Worm (Caenorhabditis elegans) whole organism, late embryonic: Measurements from ENCODE around the gene F13H10.6.
"Not testable (repeated sequence)": the region's sequence is repeated elsewhere in the genome, so short reads cannot be mapped to it uniquely, and the experiment has no call there.

Source experiments
- C08G9.2 ChIP-seq: sonication (generic microtip); optimal IDR thresholded peaks from 2 replicates; lab custom pipeline; 2016; ENCODE audit warnings: mild to moderate bottlenecking, missing genetic modification characterization, moderate library complexity, missing compliant biosample characterization
- K02D7.2 ChIP-seq: sonication (generic microtip); optimal IDR thresholded peaks from 2 replicates; lab custom pipeline; 2017; ENCODE audit warnings: mild to moderate bottlenecking, missing genetic modification characterization, missing compliant biosample characterization
- K09A11.1 ChIP-seq: sonication (generic microtip); optimal IDR thresholded peaks from 2 replicates; lab custom pipeline; 2017; ENCODE audit warnings: antibody characterized with exemption, mild to moderate bottlenecking, missing genetic modification characterization, missing compliant biosample characterization; ENCODE audit not compliant: insufficient read depth
- Y22D7AL.16 ChIP-seq: sonication (generic microtip); optimal IDR thresholded peaks from 2 replicates; lab custom pipeline; 2016; ENCODE audit warnings: missing genetic modification characterization, missing compliant biosample characterization
- ahr-1 ChIP-seq: sonication (generic microtip); optimal IDR thresholded peaks from 2 replicates; lab custom pipeline; 2016; ENCODE audit warnings: missing genetic modification characterization, missing compliant biosample characterization
- ama-1 ChIP-seq: fragments of 150-350 bp; optimal IDR thresholded peaks from 2 replicates; lab custom pipeline; 2014
- ceh-14 ChIP-seq: sonication (generic microtip); optimal IDR thresholded peaks from 2 replicates; lab custom pipeline; 2016; ENCODE audit warnings: missing genotype, missing genetic modification characterization, missing compliant biosample characterization
- ceh-19 ChIP-seq: fragments of 200-800 bp; sonication (Bioruptor generic); optimal IDR thresholded peaks from 2 replicates; lab custom pipeline; 2018; ENCODE audit warnings: mild to moderate bottlenecking, missing genetic modification characterization, missing compliant biosample characterization
- ceh-24 ChIP-seq: sonication (generic microtip); optimal IDR thresholded peaks from 2 replicates; lab custom pipeline; 2016; ENCODE audit warnings: mild to moderate bottlenecking, missing genetic modification characterization, missing compliant biosample characterization
- ceh-34 ChIP-seq: sonication (generic microtip); optimal IDR thresholded peaks from 2 replicates; lab custom pipeline; 2016; ENCODE audit warnings: mild to moderate bottlenecking, missing genetic modification characterization, missing compliant biosample characterization
- ceh-48 ChIP-seq: sonication (generic microtip); optimal IDR thresholded peaks from 2 replicates; lab custom pipeline; 2016; ENCODE audit warnings: missing genetic modification characterization, inconsistent platforms, missing compliant biosample characterization
- ceh-6 ChIP-seq: fragments of 200-800 bp; sonication (Bioruptor generic); optimal IDR thresholded peaks from 2 replicates; lab custom pipeline; 2018; ENCODE audit warnings: mild to moderate bottlenecking, missing genetic modification characterization, missing compliant biosample characterization
- ceh-9 ChIP-seq: sonication (generic microtip); optimal IDR thresholded peaks from 2 replicates; lab custom pipeline; 2016; ENCODE audit warnings: mild to moderate bottlenecking, missing genetic modification characterization, inconsistent platforms, missing compliant biosample characterization
- dve-1 ChIP-seq: sonication (generic microtip); optimal IDR thresholded peaks from 2 replicates; lab custom pipeline; 2017; ENCODE audit warnings: antibody characterized with exemption, mild to moderate bottlenecking, missing genetic modification characterization, missing compliant biosample characterization
- elt-2 ChIP-seq: sonication (generic microtip); optimal IDR thresholded peaks from 2 replicates; lab custom pipeline; 2016; ENCODE audit warnings: missing genetic modification reagents, missing genetic modification characterization, missing compliant biosample characterization
- fkh-6 ChIP-seq: sonication (generic microtip); optimal IDR thresholded peaks from 2 replicates; lab custom pipeline; 2016; ENCODE audit warnings: missing genetic modification characterization, missing compliant biosample characterization
- gmeb-2 ChIP-seq: sonication (generic microtip); optimal IDR thresholded peaks from 2 replicates; lab custom pipeline; 2016; ENCODE audit warnings: missing genetic modification characterization, inconsistent platforms, missing compliant biosample characterization
- hlh-8 ChIP-seq: sonication (generic microtip); optimal IDR thresholded peaks from 2 replicates; lab custom pipeline; 2016; ENCODE audit warnings: missing genotype, missing genetic modification characterization, missing compliant biosample characterization
- lim-6 ChIP-seq: sonication (generic microtip); optimal IDR thresholded peaks from 2 replicates; lab custom pipeline; 2016; ENCODE audit warnings: missing genetic modification characterization, missing compliant biosample characterization
- nhr-232 ChIP-seq: sonication (generic microtip); optimal IDR thresholded peaks from 2 replicates; lab custom pipeline; 2016; ENCODE audit warnings: missing genetic modification characterization, missing compliant biosample characterization
- npax-4 ChIP-seq: sonication (generic microtip); optimal IDR thresholded peaks from 2 replicates; lab custom pipeline; 2016; ENCODE audit warnings: missing genetic modification characterization, missing compliant biosample characterization
- pag-3 ChIP-seq: sonication (generic microtip); optimal IDR thresholded peaks from 2 replicates; lab custom pipeline; 2016; ENCODE audit warnings: missing compliant biosample characterization, missing genetic modification characterization, borderline replicate concordance
- pax-1 ChIP-seq: fragments of 150-350 bp; optimal IDR thresholded peaks from 2 replicates; lab custom pipeline; 2014; ENCODE audit warnings: missing biosample characterization, missing genetic modification characterization
- pha-2 ChIP-seq: sonication (generic microtip); optimal IDR thresholded peaks from 2 replicates; lab custom pipeline; 2017; ENCODE audit warnings: mild to moderate bottlenecking, missing genetic modification characterization, missing compliant biosample characterization
- pha-4 ChIP-seq: fragments of 150-350 bp; optimal IDR thresholded peaks from 2 replicates; lab custom pipeline; 2018; ENCODE audit warnings: missing biosample characterization, missing genetic modification reagents, missing genetic modification characterization
- pqm-1 ChIP-seq: sonication (generic microtip); optimal IDR thresholded peaks from 2 replicates; lab custom pipeline; 2016; ENCODE audit warnings: missing genetic modification characterization, missing compliant biosample characterization
- rnt-1 ChIP-seq: sonication (generic microtip); optimal IDR thresholded peaks from 2 replicates; lab custom pipeline; 2016; ENCODE audit warnings: missing genetic modification characterization, missing compliant biosample characterization
- sox-2 ChIP-seq: fragments of 200-800 bp; sonication (Bioruptor generic); IDR thresholded peaks from 2 replicates; pipeline ENCODE4 v1.3.6; 2022; ENCODE audit warnings: missing genetic modification reagents, missing genetic modification characterization, missing compliant biosample characterization
- sox-4 ChIP-seq: sonication (generic microtip); optimal IDR thresholded peaks from 2 replicates; lab custom pipeline; 2017; ENCODE audit warnings: mild to moderate bottlenecking, missing genetic modification characterization, inconsistent platforms, missing compliant biosample characterization
- unc-3 ChIP-seq, 2 experiments: fragments of 200-800 bp in 1 of 2; sonication (Bioruptor generic) in 1 of 2; sonication (generic microtip) in 1 of 2; conservative IDR thresholded peaks in 1 of 2; optimal IDR thresholded peaks in 1 of 2; 2 replicates each; pipeline versions ENCODE4 v1.3.6 to Lab custom; 2016 to 2022; ENCODE audit warnings: missing compliant biosample characterization in 2 of 2, missing genetic modification characterization in 2 of 2, missing genetic modification reagents in 1 of 2
- unc-55 ChIP-seq: sonication (generic microtip); optimal IDR thresholded peaks from 2 replicates; lab custom pipeline; 2017; ENCODE audit warnings: missing biosample characterization, missing genetic modification reagents, missing genetic modification characterization
- unc-86 ChIP-seq: sonication (generic microtip); optimal IDR thresholded peaks from 2 replicates; lab custom pipeline; 2016; ENCODE audit warnings: missing genetic modification characterization, missing compliant biosample characterization

The F13H10.6 gene

ce11 chrIV:10981761-10982160 is 27.3 kb upstream of the F13H10.6 start, which contains the start of gene Y43E12A.2:
Gene Y43E12A.2 (plus strand): TSS chrIV:10982061.
- no peak for TF ChIP-seq K02D7.2 (tag; lab: Kevin White, UChicago)
- TF ChIP-seq pax-1 (tag; lab: Kevin White, UChicago): no peak
- TF ChIP-seq Y22D7AL.16 (tag; lab: Kevin White, UChicago): no peak
- TF ChIP-seq npax-4 (tag; lab: Kevin White, UChicago): no peak
- TF ChIP-seq pha-4 (tag; lab: Kevin White, UChicago): no peak
- TF ChIP-seq rnt-1 (tag; lab: Kevin White, UChicago): no peak
- no peak for TF ChIP-seq ceh-48 (tag; lab: Kevin White, UChicago)
- no peak for TF ChIP-seq sox-4 (tag; lab: Kevin White, UChicago)
- no peak for TF ChIP-seq ahr-1 (tag; lab: Kevin White, UChicago)
- TF ChIP-seq pha-2 (tag; lab: Kevin White, UChicago): no peak
- no peak for TF ChIP-seq K09A11.1 (tag; lab: Kevin White, UChicago)
- TF ChIP-seq ceh-19 (GFP tag; lab: Kevin White, UChicago): no peak
- no peak for TF ChIP-seq pag-3
- TF ChIP-seq ceh-14 (tag; lab: Kevin White, UChicago): no peak

ce11 chrIV:10985568-10986035 is 23.5 kb upstream of the F13H10.6 start, which contains the start of gene cyb-2.1:
Gene cyb-2.1 (plus strand): TSS chrIV:10985985.
- no peak for TF ChIP-seq C08G9.2

DNA sequence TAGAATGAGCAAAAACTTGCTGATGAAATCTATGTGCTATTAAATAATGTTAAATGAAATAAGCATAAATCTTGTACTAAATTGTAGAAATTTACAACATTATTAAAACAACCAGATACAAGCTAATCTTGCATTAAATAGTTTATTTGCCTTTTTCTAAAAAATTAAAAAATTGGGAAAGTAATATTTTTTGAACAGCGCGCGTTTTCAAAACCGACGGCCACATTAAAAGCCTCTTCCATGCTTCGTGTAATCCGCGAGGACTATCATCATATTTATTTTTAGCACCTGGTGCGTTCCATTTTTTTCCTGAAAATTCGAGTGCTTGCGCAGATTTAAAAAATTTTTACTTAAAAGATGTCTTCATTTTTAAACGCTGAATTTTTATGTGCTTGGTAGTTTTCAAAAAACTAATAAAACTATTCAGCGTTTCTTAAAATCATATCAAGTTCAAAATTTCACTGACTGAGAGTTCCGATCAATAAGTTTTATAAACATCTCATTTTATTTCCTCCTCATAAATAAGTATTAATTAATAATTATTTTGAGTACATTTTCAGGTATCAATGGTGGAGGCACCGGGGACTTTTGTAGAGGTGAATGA is 21.7 kb upstream of the F13H10.6 start, which contains the start of gene Y43E12A.3:
Gene Y43E12A.3, plus strand, starts transcription at position 554 of the 604 bp plus-strand sequence.
- not testable (repeated sequence) for TF ChIP-seq ceh-14 (tag; lab: Kevin White, UChicago); unc-3 (GFP tag; conservative IDR thresholded peaks at IDR 0.05; lab: Robert Waterston, UW); unc-3 (tag; optimal IDR thresholded peaks at IDR 0.05; lab: Kevin White, UChicago); ceh-6

DNA sequence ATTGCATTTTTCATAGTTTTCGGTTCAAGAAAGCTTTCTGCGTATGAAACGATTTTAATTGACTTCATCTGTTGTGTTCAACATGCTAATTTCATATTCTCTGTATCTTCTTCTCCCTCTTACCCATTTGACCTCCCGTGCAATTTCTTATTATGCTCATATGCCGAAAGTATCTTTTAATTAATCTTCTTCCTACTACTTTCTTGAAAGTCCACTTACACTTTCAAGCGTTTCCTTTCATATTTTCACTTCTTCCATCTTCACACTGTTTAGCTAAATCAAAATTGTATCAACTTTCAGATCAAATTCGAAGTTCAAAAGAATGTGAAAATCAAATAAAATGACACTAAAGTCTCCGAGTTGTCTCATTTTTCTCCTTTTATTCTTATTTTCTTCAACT is 18.4 kb upstream of the F13H10.6 start, which contains the start of gene F13H10.5:
Gene F13H10.5, plus strand, starts transcription at position 301 of the 400 bp plus-strand sequence.
- no peak for TF ChIP-seq elt-2
- TF ChIP-seq, all 69 proteins: peak for 0

DNA sequence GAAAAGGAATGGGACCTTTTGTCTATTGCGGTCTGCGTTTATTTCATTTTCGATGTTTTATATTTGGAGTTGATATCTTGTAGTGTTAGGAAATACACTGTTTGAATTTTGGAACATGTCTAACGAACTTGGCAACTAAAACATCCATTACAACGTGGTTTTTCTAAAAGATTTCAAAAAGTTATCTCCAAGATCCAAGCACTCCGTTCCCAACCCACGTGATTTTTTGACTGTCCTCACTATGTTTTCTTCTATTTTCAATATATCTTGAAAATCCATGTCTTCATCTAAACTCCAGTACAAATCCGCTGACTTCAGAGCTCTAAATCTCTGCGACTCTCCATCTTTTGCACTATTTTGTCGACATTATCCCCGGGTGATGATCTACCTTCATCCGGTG is 7.5 kb upstream of the F13H10.6 start, which contains the start of gene F13H10.9:
Gene F13H10.9, plus strand, starts transcription at position 301 of the 400 bp plus-strand sequence.
- TF ChIP-seq hlh-8 (tag; lab: Kevin White, UChicago) (no peak), ama-1 (no peak), unc-55 (GFP tag; lab: Kevin White, UChicago) (no peak), fkh-6 (tag; lab: Kevin White, UChicago) (no peak), sox-4 (tag; lab: Kevin White, UChicago) (no peak), nhr-232 (tag; lab: Kevin White, UChicago) (no peak), gmeb-2 (no peak), elt-2 (no peak), pqm-1 (tag; lab: Kevin White, UChicago) (no peak), ahr-1 (tag; lab: Kevin White, UChicago) (no peak), ceh-9 (tag; lab: Kevin White, UChicago) (no peak), ceh-6 (no peak), lim-6 (tag; lab: Kevin White, UChicago) (no peak), dve-1 (tag; lab: Kevin White, UChicago) (no peak), sox-2 (GFP tag; lab: Robert Waterston, UW) (no peak), C08G9.2 (no peak), unc-86 (no peak), ceh-34 (tag; lab: Kevin White, UChicago) (no peak), ceh-24 (no peak)
